Worm (Caenorhabditis elegans): Measurements from ENCODE around the gene dlat-1.

- TF ChIP-seq lin-13 (GFP tag; optimal IDR thresholded peaks at IDR 0.05) (no peak), mdl-1 (tag; optimal IDR thresholded peaks at IDR 0.05) (no peak)
These were observed 9.5 kb upstream of the dlat-1 start, which contains the start of gene bmk-1 for ce11 chrV:14456626-14457025.
